Worm (Caenorhabditis elegans) whole organism, mixed stage, embryonic: ENCODE results near the gene ZC190.4.

Experiments
- M03D4.4 ChIP-seq: sonication (generic microtip); optimal IDR thresholded peaks from 2 replicates; lab custom pipeline; 2017; ENCODE audit warnings: mild to moderate bottlenecking, missing genetic modification characterization, missing compliant biosample characterization
- bed-3 ChIP-seq: fragments of 200-800 bp; sonication (Bioruptor generic); optimal IDR thresholded peaks from 3 replicates; lab custom pipeline; 2018; ENCODE audit warnings: mild to moderate bottlenecking, missing genetic modification characterization, moderate library complexity, missing compliant biosample characterization
- ceh-39 ChIP-seq: fragments of 150-350 bp; optimal IDR thresholded peaks from 2 replicates; lab custom pipeline; 2014; ENCODE audit warnings: missing biosample characterization, missing genetic modification characterization
- ceh-43 ChIP-seq: fragments of 200-800 bp; sonication (Bioruptor generic); optimal IDR thresholded peaks from 2 replicates; lab custom pipeline; 2018; ENCODE audit warnings: mild to moderate bottlenecking, missing genetic modification characterization, moderate library complexity, missing compliant biosample characterization
- ces-1 ChIP-seq: fragments of 150-350 bp; optimal IDR thresholded peaks from 2 replicates; lab custom pipeline; 2014; ENCODE audit warnings: missing biosample characterization, missing genetic modification reagents, missing genetic modification characterization
- cnd-1 ChIP-seq: fragments of 200-800 bp; sonication (Bioruptor generic); optimal IDR thresholded peaks from 2 replicates; lab custom pipeline; 2018; ENCODE audit warnings: mild to moderate bottlenecking, missing genetic modification characterization, missing compliant biosample characterization
- drap-1 ChIP-seq: fragments of 200-800 bp; sonication (Bioruptor generic); optimal IDR thresholded peaks from 3 replicates; lab custom pipeline; 2018; ENCODE audit warnings: mild to moderate bottlenecking, missing genetic modification characterization, missing compliant biosample characterization
- elt-1 ChIP-seq: sonication (generic microtip); optimal IDR thresholded peaks from 2 replicates; lab custom pipeline; 2017; ENCODE audit warnings: missing genetic modification characterization, mild to moderate bottlenecking, missing compliant biosample characterization, antibody characterized with exemption, moderate library complexity, borderline replicate concordance; ENCODE audit not compliant: insufficient read depth
- flh-1 ChIP-seq: fragments of 200-800 bp; sonication (Bioruptor generic); optimal IDR thresholded peaks from 2 replicates; lab custom pipeline; 2018; ENCODE audit warnings: mild to moderate bottlenecking, missing genetic modification characterization, moderate library complexity, missing compliant biosample characterization
- ham-2 ChIP-seq: fragments of 200-800 bp; sonication (Bioruptor generic); optimal IDR thresholded peaks from 2 replicates; lab custom pipeline; 2018; ENCODE audit warnings: mild to moderate bottlenecking, missing genetic modification characterization, missing compliant biosample characterization
- hlh-1 ChIP-seq: fragments of 150-350 bp; optimal IDR thresholded peaks from 2 replicates; lab custom pipeline; 2014; ENCODE audit warnings: missing biosample characterization, missing genetic modification reagents, missing genetic modification characterization
- lin-13 ChIP-seq: fragments of 150-350 bp; optimal IDR thresholded peaks from 2 replicates; lab custom pipeline; 2014; ENCODE audit warnings: missing biosample characterization, missing genetic modification characterization
- lin-32 ChIP-seq: fragments of 200-800 bp; sonication (Bioruptor generic); optimal IDR thresholded peaks from 2 replicates; lab custom pipeline; 2018; ENCODE audit warnings: mild to moderate bottlenecking, missing genetic modification characterization, missing compliant biosample characterization
- lsy-2 ChIP-seq: fragments of 150-350 bp; optimal IDR thresholded peaks from 2 replicates; lab custom pipeline; 2014; ENCODE audit warnings: missing biosample characterization, missing genetic modification characterization
- mep-1 ChIP-seq: fragments of 150-350 bp; optimal IDR thresholded peaks from 2 replicates; lab custom pipeline; 2017; ENCODE audit warnings: missing biosample characterization, missing genetic modification reagents, missing genetic modification characterization, inconsistent platforms
- mls-2 ChIP-seq: sonication (generic microtip); optimal IDR thresholded peaks from 2 replicates; lab custom pipeline; 2016; ENCODE audit warnings: mild to moderate bottlenecking, missing genetic modification characterization, moderate library complexity, missing compliant biosample characterization
- nhr-12 ChIP-seq: fragments of 150-350 bp; optimal IDR thresholded peaks from 2 replicates; lab custom pipeline; 2014; ENCODE audit warnings: missing biosample characterization, missing genetic modification characterization
- nhr-28 ChIP-seq: fragments of 150-350 bp; optimal IDR thresholded peaks from 2 replicates; lab custom pipeline; 2014; ENCODE audit warnings: missing biosample characterization, missing genetic modification characterization
- pha-4 ChIP-seq: fragments of 150-350 bp; optimal IDR thresholded peaks from 2 replicates; lab custom pipeline; 2018; ENCODE audit warnings: missing biosample characterization, missing genetic modification reagents, missing genetic modification characterization
- sem-2 ChIP-seq: fragments of 200-800 bp; sonication (Bioruptor generic); optimal IDR thresholded peaks from 2 replicates; lab custom pipeline; 2018; ENCODE audit warnings: mild to moderate bottlenecking, missing genetic modification characterization, missing compliant biosample characterization
- snpc-4 ChIP-seq: fragments of 150-350 bp; optimal IDR thresholded peaks from 2 replicates; lab custom pipeline; 2014; ENCODE audit warnings: missing biosample characterization, missing genetic modification characterization
- sptf-1 ChIP-seq: sonication (generic microtip); optimal IDR thresholded peaks from 2 replicates; lab custom pipeline; 2017; ENCODE audit warnings: mild to moderate bottlenecking, missing genetic modification characterization, moderate library complexity, missing compliant biosample characterization
- tbx-8 ChIP-seq: fragments of 200-800 bp; sonication (Bioruptor generic); optimal IDR thresholded peaks from 2 replicates; lab custom pipeline; 2018; ENCODE audit warnings: mild to moderate bottlenecking, missing genetic modification characterization, moderate library complexity, missing compliant biosample characterization
- unc-120 ChIP-seq: sonication (generic microtip); optimal IDR thresholded peaks from 2 replicates; lab custom pipeline; 2017; ENCODE audit warnings: missing genetic modification characterization, missing compliant biosample characterization; ENCODE audit not compliant: poor library complexity, severe bottlenecking
- unc-39 ChIP-seq: fragments of 150-350 bp; optimal IDR thresholded peaks from 2 replicates; lab custom pipeline; 2014; ENCODE audit warnings: missing biosample characterization, missing genetic modification characterization
- unc-62 ChIP-seq: fragments of 150-350 bp; optimal IDR thresholded peaks from 2 replicates; lab custom pipeline; 2014; ENCODE audit warnings: missing biosample characterization, missing genetic modification reagents, missing genetic modification characterization
- zip-8 ChIP-seq: fragments of 150-350 bp; optimal IDR thresholded peaks from 2 replicates; lab custom pipeline; 2014; ENCODE audit warnings: missing biosample characterization, missing genetic modification characterization
- ztf-11 ChIP-seq: fragments of 150-350 bp; optimal IDR thresholded peaks from 2 replicates; lab custom pipeline; 2014; ENCODE audit warnings: missing biosample characterization, missing genetic modification characterization

The ZC190.4 gene

ce11 chrV:8650365-8650764 is 15.5 kb upstream of the ZC190.4 start:
- TF ChIP-seq pha-4 = no peak
- no peak for TF ChIP-seq sem-2 (GFP tag; lab: Kevin White, UChicago)
- no peak for TF ChIP-seq drap-1 (GFP tag; lab: Kevin White, UChicago)
- TF ChIP-seq snpc-4 (tag; lab: Kevin White, UChicago) = no peak
- no peak for TF ChIP-seq lin-32 (GFP tag; lab: Kevin White, UChicago)
- no peak for TF ChIP-seq unc-62 (GFP tag; lab: Kevin White, UChicago)
- no peak for TF ChIP-seq ceh-39
- no peak for TF ChIP-seq hlh-1 (tag; lab: Kevin White, UChicago)

DNA sequence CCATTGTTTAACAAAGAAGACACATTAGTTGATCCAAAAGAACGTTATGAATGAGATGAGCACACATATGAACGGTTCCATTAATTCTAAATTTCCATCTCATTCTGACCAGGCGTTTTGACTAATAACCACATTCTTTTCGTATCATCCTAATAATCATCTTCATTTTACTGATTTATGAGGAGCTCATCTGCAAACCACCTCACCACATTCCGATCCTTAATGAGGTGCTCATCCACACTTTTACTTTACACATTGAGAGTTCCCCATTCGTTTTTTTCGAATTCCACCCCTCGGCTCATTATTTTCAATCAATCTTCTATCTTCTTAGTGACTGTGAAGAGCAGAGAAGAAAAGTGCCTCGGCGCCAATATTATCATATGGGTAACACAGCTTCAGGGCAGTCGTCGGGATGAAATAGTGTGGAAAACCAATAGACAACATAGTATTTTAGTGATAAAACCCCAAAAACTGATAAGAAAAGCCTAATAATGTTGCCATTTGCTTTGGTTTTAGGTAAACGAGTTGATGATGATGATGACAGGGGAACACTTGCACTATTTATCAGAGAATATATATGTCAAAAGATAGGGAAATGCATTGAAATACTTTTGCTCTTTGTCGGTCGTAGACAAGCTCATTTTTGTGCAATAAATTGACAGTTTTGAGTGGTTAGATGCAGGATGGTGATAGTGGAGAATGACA is 14.7 kb upstream of the ZC190.4 start:
- TF ChIP-seq hlh-1 (tag; lab: Kevin White, UChicago) (no peak), ztf-11 (tag; lab: Kevin White, UChicago) (no peak), mep-1 (tag; lab: Kevin White, UChicago) (no peak), drap-1 (GFP tag; lab: Kevin White, UChicago) (no peak), lin-13 (tag; lab: Kevin White, UChicago) (no peak), zip-8 (tag; lab: Kevin White, UChicago) (no peak), tbx-8 (GFP tag; lab: Kevin White, UChicago) (no peak), elt-1 (tag; lab: Kevin White, UChicago) (no peak), snpc-4 (tag; lab: Kevin White, UChicago) (no peak), ceh-39 (no peak), nhr-12 (no peak), sptf-1 (tag; lab: Kevin White, UChicago) (no peak), lin-32 (GFP tag; lab: Kevin White, UChicago) (no peak), M03D4.4 (tag; lab: Kevin White, UChicago) (no peak), ceh-43 (GFP tag; lab: Kevin White, UChicago) (no peak), nhr-28 (no peak)
- TF ChIP-seq, all 35 proteins: peak for 0

- no peak for TF ChIP-seq flh-1 (GFP tag; lab: Kevin White, UChicago)
- TF ChIP-seq cnd-1 (tag; lab: Kevin White, UChicago) = no peak
- no peak for TF ChIP-seq nhr-28
Measured at ce11 chrV:8652177-8652576, 13.7 kb upstream of the ZC190.4 start.

DNA sequence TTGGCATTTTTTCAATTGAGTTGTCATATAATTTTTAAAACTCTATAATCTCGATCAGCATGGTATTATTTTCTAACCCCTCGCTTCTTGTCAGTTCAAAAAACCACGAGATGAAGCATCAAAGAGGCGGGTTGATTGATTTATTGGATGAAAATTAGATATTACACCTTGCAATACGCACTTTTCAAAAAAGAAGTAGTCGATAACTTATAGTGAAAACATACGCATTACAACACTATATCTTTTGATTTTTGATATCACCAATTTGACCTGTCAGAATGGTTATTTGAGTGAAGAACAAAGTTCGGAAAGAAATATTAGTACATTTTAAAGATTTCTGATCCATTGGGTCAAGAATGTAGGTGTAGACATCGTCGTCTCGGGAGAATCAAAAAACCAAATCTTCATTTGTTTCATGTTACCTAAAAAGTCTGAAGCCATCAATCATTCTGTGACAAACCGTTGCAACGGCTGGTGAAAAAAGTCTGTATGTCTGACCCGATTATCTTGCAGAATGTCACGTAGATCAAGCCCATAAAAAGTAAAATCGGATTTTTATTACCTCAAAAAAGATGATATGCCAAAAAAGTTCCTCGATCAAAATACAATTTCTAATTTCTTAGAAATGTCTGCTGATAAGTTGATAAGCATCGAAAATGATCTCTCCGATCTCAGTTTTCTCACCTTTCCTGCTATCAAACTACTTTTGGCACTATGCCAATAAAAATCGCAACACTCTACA is 12.6 kb upstream of the ZC190.4 start:
- no peak for TF ChIP-seq hlh-1 (tag; lab: Kevin White, UChicago)
- peak; percentile 41 for TF ChIP-seq unc-62 (GFP tag; lab: Kevin White, UChicago)

DNA sequence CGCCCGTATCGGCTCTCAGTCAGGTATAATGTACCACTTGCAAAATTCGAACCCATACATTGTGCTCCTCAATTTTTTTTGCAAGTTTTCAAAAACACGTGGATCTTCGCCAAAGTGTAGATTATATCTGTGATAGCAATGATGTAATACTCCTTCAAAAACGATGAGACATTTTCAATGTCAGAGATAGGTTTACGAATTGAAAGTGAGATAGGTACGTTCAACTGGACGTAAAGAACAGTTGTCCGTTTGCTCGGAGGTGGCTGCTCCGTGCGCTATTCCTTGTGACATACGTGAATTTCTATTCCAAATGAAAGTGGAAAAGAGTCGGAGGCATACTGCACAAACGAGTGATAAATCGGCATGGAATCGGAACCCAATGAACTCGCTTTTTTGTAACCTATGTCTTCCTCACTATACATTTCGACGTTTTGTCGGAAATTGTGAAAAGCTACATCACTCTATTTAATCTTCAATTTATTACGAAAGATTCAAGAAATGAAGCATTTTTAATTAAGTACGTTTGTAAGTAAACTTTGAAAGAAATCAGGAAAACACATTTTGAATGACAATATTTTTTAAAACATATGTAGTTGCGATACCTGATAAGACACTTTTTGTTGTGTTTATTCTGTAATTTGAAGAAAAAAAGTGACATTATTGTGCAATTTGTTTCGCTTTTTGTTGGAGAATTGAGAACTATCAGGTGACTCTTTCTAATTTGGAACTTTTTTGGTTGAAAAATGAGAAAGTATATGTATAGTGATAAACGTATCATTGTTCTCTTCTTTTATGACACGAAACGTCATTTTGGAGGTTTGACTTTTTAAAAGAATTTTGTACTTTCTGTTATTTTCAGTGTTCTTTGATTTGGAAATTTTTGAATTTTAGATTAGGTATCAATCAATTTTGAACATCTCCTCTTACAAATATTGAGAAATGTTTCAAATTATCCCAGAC is 11.1 kb upstream of the ZC190.4 start:
- TF ChIP-seq mls-2 (tag; lab: Kevin White, UChicago) = no peak
- peak; percentile 15 for TF ChIP-seq unc-120
- no peak for TF ChIP-seq sem-2 (GFP tag; lab: Kevin White, UChicago)
- TF ChIP-seq unc-62 (GFP tag; lab: Kevin White, UChicago) = peak; percentile 62
- no peak for TF ChIP-seq cnd-1 (tag; lab: Kevin White, UChicago)
- TF ChIP-seq bed-3 (GFP tag; lab: Kevin White, UChicago) = no peak
- peak; percentile 85 for TF ChIP-seq hlh-1 (tag; lab: Kevin White, UChicago)
- TF ChIP-seq, all 35 proteins: peak for 3

DNA sequence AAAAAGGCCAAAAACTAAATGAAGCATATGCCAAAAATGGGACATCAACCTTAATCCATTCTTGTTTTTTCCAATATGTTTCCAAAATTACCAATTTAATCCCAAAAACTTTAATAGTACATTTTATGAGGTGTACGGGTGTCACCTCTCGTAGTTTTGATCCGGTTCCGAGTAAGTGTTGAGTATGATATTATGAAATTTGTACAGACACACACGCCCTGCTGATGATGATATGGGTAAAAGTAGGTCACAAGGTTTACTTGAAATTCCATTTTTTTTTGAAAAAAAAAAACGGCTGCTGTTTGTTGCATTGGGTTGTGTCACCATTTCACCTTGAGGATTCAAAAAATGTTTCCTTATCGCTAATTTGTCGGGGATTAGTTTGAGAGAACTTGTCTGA is 8.0 kb upstream of the ZC190.4 start:
- TF ChIP-seq sptf-1 (tag; lab: Kevin White, UChicago) (no peak), elt-1 (tag; lab: Kevin White, UChicago) (no peak), zip-8 (tag; lab: Kevin White, UChicago) (no peak), ztf-11 (tag; lab: Kevin White, UChicago) (no peak), lsy-2 (tag; lab: Kevin White, UChicago) (no peak), ces-1 (GFP tag; lab: Kevin White, UChicago) (no peak), cnd-1 (tag; lab: Kevin White, UChicago) (no peak), bed-3 (GFP tag; lab: Kevin White, UChicago) (no peak), ceh-39 (no peak), nhr-28 (no peak), M03D4.4 (tag; lab: Kevin White, UChicago) (no peak), mls-2 (tag; lab: Kevin White, UChicago) (no peak), unc-39 (tag; lab: Kevin White, UChicago) (no peak), nhr-12 (no peak), ham-2 (GFP tag; lab: Kevin White, UChicago) (no peak), unc-120 (no peak), lin-32 (GFP tag; lab: Kevin White, UChicago) (no peak), snpc-4 (tag; lab: Kevin White, UChicago) (no peak)
